Fruit fly (Drosophila melanogaster): ENCODE measurements around the gene AhcyL1.

The AhcyL1 gene

dm6 chr3L:2805956-2806527, 33.9 kb upstream of the AhcyL1 start (continued):
- peak; percentile 18 for TF ChIP-seq dsx (GFP tag; optimal IDR thresholded peaks at IDR 0.05; ENCODE audit: poor library complexity, severe bottlenecking)
- TF ChIP-seq CG10669 (GFP tag; optimal IDR thresholded peaks at IDR 0.05), result no peak
- TF ChIP-seq CG15336 (GFP tag; IDR thresholded peaks at IDR 0.05), result peak; percentile 64
- TF ChIP-seq CG1621 (tag; optimal IDR thresholded peaks at IDR 0.05), result no peak
- TF ChIP-seq net (GFP tag; optimal IDR thresholded peaks at IDR 0.05), result no peak
- peak; percentile 15 for TF ChIP-seq CG32006 (GFP tag; optimal IDR thresholded peaks at IDR 0.05)
- peak; percentile 73 for TF ChIP-seq CG11902 (GFP tag; optimal IDR thresholded peaks at IDR 0.05)
- peak; percentile 18 for TF ChIP-seq Ets96B (tag; optimal IDR thresholded peaks at IDR 0.05)

dm6 chr3L:2805137-2805955, 33.2 kb upstream of the AhcyL1 start:
- TF ChIP-seq CG11294 (GFP tag; IDR thresholded peaks at IDR 0.05), result no peak
- TF ChIP-seq cyc (GFP tag; optimal IDR thresholded peaks at IDR 0.05), result no peak
- TF ChIP-seq pdm3 (GFP tag; optimal IDR thresholded peaks at IDR 0.05), result peak; percentile 3
- TF ChIP-seq fd59A (GFP tag; optimal IDR thresholded peaks at IDR 0.05), result no peak
- TF ChIP-seq eg (GFP tag; IDR thresholded peaks at IDR 0.05), result peak; percentile 80
- TF ChIP-seq CG3032 (tag; optimal IDR thresholded peaks at IDR 0.05), result peak; percentile 12
- no peak for TF ChIP-seq Hr39 (GFP tag; optimal IDR thresholded peaks at IDR 0.05)
- no peak for TF ChIP-seq Eip93F (GFP tag; optimal IDR thresholded peaks at IDR 0.05)
- peak; percentile 53; the same call in 2 of the 3 replicates for TF ChIP-seq CG8119 (GFP tag; IDR thresholded peaks at IDR 0.05)
- TF ChIP-seq ss (GFP tag; optimal IDR thresholded peaks at IDR 0.05), result peak; percentile 74 to 79
- no peak for TF ChIP-seq Hr38 (GFP tag; optimal IDR thresholded peaks at IDR 0.05)
- TF ChIP-seq CG6163 (GFP tag; IDR thresholded peaks at IDR 0.05), result peak; percentile 78
- no peak for TF ChIP-seq CG7368 (GFP tag; optimal IDR thresholded peaks at IDR 0.05)
- TF ChIP-seq svp (GFP tag), result no peak
- peak; percentile 50 for TF ChIP-seq CG16779 (tag; optimal IDR thresholded peaks at IDR 0.05)
- peak; percentile 74 for TF ChIP-seq CG6808 (GFP tag; optimal IDR thresholded peaks at IDR 0.05)
- TF ChIP-seq salr (GFP tag; optimal IDR thresholded peaks at IDR 0.05), result peak in 1 of 2 experiments; percentile 7
- no peak for TF ChIP-seq Sox14 (GFP tag; optimal IDR thresholded peaks at IDR 0.05)
- TF ChIP-seq vri (GFP tag; optimal IDR thresholded peaks at IDR 0.05), result peak; percentile 71
- no peak for TF ChIP-seq CG10631 (GFP tag; optimal IDR thresholded peaks at IDR 0.05)
- peak; percentile 55 for TF ChIP-seq CG9139 (GFP tag; optimal IDR thresholded peaks at IDR 0.05)
- no peak for TF ChIP-seq acj6 (GFP tag; optimal IDR thresholded peaks at IDR 0.05)
- TF ChIP-seq CG8632 (GFP tag; optimal IDR thresholded peaks at IDR 0.05), result no peak
- no peak for TF ChIP-seq Sox15 (GFP tag; optimal IDR thresholded peaks at IDR 0.05)
- TF ChIP-seq CG32006 (GFP tag; optimal IDR thresholded peaks at IDR 0.05), result peak; percentile 1
- TF ChIP-seq fkh (GFP tag; optimal IDR thresholded peaks at IDR 0.05), result no peak
- no peak for TF ChIP-seq dac (GFP tag; optimal IDR thresholded peaks at IDR 0.05)
- TF ChIP-seq OdsH (GFP tag; optimal IDR thresholded peaks at IDR 0.05), result no peak
- TF ChIP-seq topi (GFP tag; optimal IDR thresholded peaks at IDR 0.05), result no peak
- peak; percentile 25 for TF ChIP-seq spab (GFP tag; optimal IDR thresholded peaks at IDR 0.05)
- peak; percentile 63 for TF ChIP-seq CG6276 (GFP tag; optimal IDR thresholded peaks at IDR 0.05)
- no peak for TF ChIP-seq fd85E (GFP tag; optimal IDR thresholded peaks at IDR 0.05)
- TF ChIP-seq net (GFP tag; optimal IDR thresholded peaks at IDR 0.05), result no peak
- peak; percentile 23 for TF ChIP-seq CG1621 (tag; optimal IDR thresholded peaks at IDR 0.05)
- no peak for TF ChIP-seq Met (GFP tag; optimal IDR thresholded peaks at IDR 0.05)
- peak; percentile 20 for TF ChIP-seq Eip78C (GFP tag)
- TF ChIP-seq Ets96B (tag; optimal IDR thresholded peaks at IDR 0.05), result peak; percentile 43
- no peak for TF ChIP-seq lz (GFP tag; optimal IDR thresholded peaks at IDR 0.05)
- TF ChIP-seq achi (GFP tag; optimal IDR thresholded peaks at IDR 0.05), result peak; percentile 14
- no peak for TF ChIP-seq CG6792 (GFP tag; optimal IDR thresholded peaks at IDR 0.05)
- TF ChIP-seq Lpt (GFP tag; optimal IDR thresholded peaks at IDR 0.05), result no peak
- no peak for TF ChIP-seq Hr4 (GFP tag; optimal IDR thresholded peaks at IDR 0.05)
- TF ChIP-seq CG10669 (GFP tag; optimal IDR thresholded peaks at IDR 0.05), result peak; percentile 55
- no peak for TF ChIP-seq esn (GFP tag; optimal IDR thresholded peaks at IDR 0.05)

All from whole organism, prepupa.